Fruit fly (Drosophila melanogaster): ENCODE results near the gene CG13308.

CG13308 gene

dm6 chr3L:8813484-8813883 lies 5.1 kb downstream of the CG13308 start (continued):
- TF ChIP-seq CG7786 (GFP tag; optimal IDR thresholded peaks at IDR 0.05) = peak; percentile 14
- no peak for TF ChIP-seq CG3163 (GFP tag; optimal IDR thresholded peaks at IDR 0.05)
- no peak for TF ChIP-seq Atf-2 (GFP tag; optimal IDR thresholded peaks at IDR 0.05)
- peak; percentile 56; the same call in 2 of the 3 replicates for TF ChIP-seq Aef1 (GFP tag; IDR thresholded peaks at IDR 0.05)
- no peak for TF ChIP-seq Trl (optimal IDR thresholded peaks at IDR 0.05)
- no peak for TF ChIP-seq Trl (GFP tag; optimal IDR thresholded peaks at IDR 0.05)
- peak; percentile 48; the same call in 1 of the 2 replicates for TF ChIP-seq stc (GFP tag; IDR thresholded peaks at IDR 0.05)
- TF ChIP-seq CG9437 (GFP tag; optimal IDR thresholded peaks at IDR 0.05) = no peak
- peak; percentile 67; the same call in 1 of the 3 replicates for TF ChIP-seq gce (GFP tag; IDR thresholded peaks at IDR 0.05)
- peak; percentile 56 for TF ChIP-seq Rx (GFP tag; IDR thresholded peaks at IDR 0.05)
- peak; percentile 74 for TF ChIP-seq CG6689 (GFP tag; IDR thresholded peaks at IDR 0.05)
- TF ChIP-seq Dbx (GFP tag; IDR thresholded peaks at IDR 0.05) = peak; percentile 47; the same call in 1 of the 3 replicates
- no peak for TF ChIP-seq gsb-n (tag; optimal IDR thresholded peaks at IDR 0.05)
- TF ChIP-seq CG12219 (GFP tag; optimal IDR thresholded peaks at IDR 0.05) = no peak
- peak; percentile 23 for TF ChIP-seq grau (tag; optimal IDR thresholded peaks at IDR 0.05)
- no peak for TF ChIP-seq CG7963 (GFP tag; IDR thresholded peaks at IDR 0.05; ENCODE audit: partially characterized antibody)
- no peak for TF ChIP-seq hth (optimal IDR thresholded peaks at IDR 0.05)
- TF ChIP-seq CG4707 (GFP tag; optimal IDR thresholded peaks at IDR 0.05) = no peak
- no peak for TF ChIP-seq Nf-YC (tag; optimal IDR thresholded peaks at IDR 0.05)
- no peak for TF ChIP-seq sna (GFP tag; IDR thresholded peaks at IDR 0.05; ENCODE audit: partially characterized antibody)
- no peak for TF ChIP-seq CG11504 (tag; optimal IDR thresholded peaks at IDR 0.05)
- TF ChIP-seq Atf6 (GFP tag; IDR thresholded peaks at IDR 0.05) = peak; percentile 31; the same call in 1 of the 2 replicates
- TF ChIP-seq CG15514 (GFP tag; optimal IDR thresholded peaks at IDR 0.05) = no peak
- TF ChIP-seq CG6813 (GFP tag; optimal IDR thresholded peaks at IDR 0.05) = no peak
- no peak for TF ChIP-seq slp2 (GFP tag; optimal IDR thresholded peaks at IDR 0.05)
- TF ChIP-seq TFAM (GFP tag; optimal IDR thresholded peaks at IDR 0.05) = no peak
- no peak for TF ChIP-seq gcm2 (GFP tag; optimal IDR thresholded peaks at IDR 0.05)
- TF ChIP-seq CG9817 (tag; optimal IDR thresholded peaks at IDR 0.05) = no peak
- no peak for TF ChIP-seq toy (GFP tag; IDR thresholded peaks at IDR 0.05)
- TF ChIP-seq E2f1 (GFP tag; IDR thresholded peaks at IDR 0.05) = peak; percentile 46; the same call in 1 of the 2 replicates
- no peak for TF ChIP-seq CG8281 (tag; optimal IDR thresholded peaks at IDR 0.05)
- TF ChIP-seq CG17829 (tag; optimal IDR thresholded peaks at IDR 0.05) = no peak
- TF ChIP-seq CG10543 (GFP tag; optimal IDR thresholded peaks at IDR 0.05) = no peak
- no peak for TF ChIP-seq CG33557 (GFP tag; optimal IDR thresholded peaks at IDR 0.05)
- no peak for TF ChIP-seq CG8944 (GFP tag; optimal IDR thresholded peaks at IDR 0.05)
- TF ChIP-seq dmrt99B (tag; optimal IDR thresholded peaks at IDR 0.05) = peak; percentile 50
- TF ChIP-seq CG4404 (GFP tag; IDR thresholded peaks at IDR 0.05) = peak; percentile 35; the same call in 1 of the 2 replicates
- no peak for TF ChIP-seq caup (GFP tag; optimal IDR thresholded peaks at IDR 0.05; ENCODE audit: severe bottlenecking)
- no peak for TF ChIP-seq klu (GFP tag; IDR thresholded peaks at IDR 0.05)
- no peak for TF ChIP-seq BEAF-32 (GFP tag; optimal IDR thresholded peaks at IDR 0.05)
- no peak for TF ChIP-seq scrt (GFP tag; optimal IDR thresholded peaks at IDR 0.05)
- no peak for TF ChIP-seq CG17361 (GFP tag; IDR thresholded peaks at IDR 0.05)
- TF ChIP-seq row (GFP tag; IDR thresholded peaks at IDR 0.05) = peak; percentile 76
- TF ChIP-seq Dfd (GFP tag; optimal IDR thresholded peaks at IDR 0.05) = no peak
- no peak for TF ChIP-seq jigr1 (GFP tag; IDR thresholded peaks at IDR 0.05)
- no peak for TF ChIP-seq CG18764 (GFP tag; optimal IDR thresholded peaks at IDR 0.05)
- peak; percentile 10 for TF ChIP-seq fd96Cb (tag; optimal IDR thresholded peaks at IDR 0.05)
- peak; percentile 58 for TF ChIP-seq sob (GFP tag; IDR thresholded peaks at IDR 0.05)
- TF ChIP-seq ham (GFP tag; IDR thresholded peaks at IDR 0.05) = no peak
- TF ChIP-seq CG4282 (GFP tag; optimal IDR thresholded peaks at IDR 0.05) = no peak
- TF ChIP-seq CG15479 (GFP tag; optimal IDR thresholded peaks at IDR 0.05) = no peak
- TF ChIP-seq CG8924 (tag; optimal IDR thresholded peaks at IDR 0.05) = no peak
